Fruit fly (Drosophila melanogaster) whole organism, embryonic: ENCODE data around the gene CG34135.

Experiments
- Abd-B ChIP-seq: fragments of 200-800 bp; sonication (Bioruptor generic); optimal IDR thresholded peaks from 2 replicates; lab custom pipeline; 2018; ENCODE audit warnings: missing biosample characterization, mild to moderate bottlenecking, missing genetic modification characterization, moderate library complexity
- B-H2 ChIP-seq: fragments of 200-800 bp; sonication (Bioruptor generic); optimal IDR thresholded peaks from 2 replicates; lab custom pipeline; 2018; ENCODE audit warnings: missing biosample characterization, mild to moderate bottlenecking, missing genetic modification characterization
- CG10209 ChIP-seq: fragments of 200-800 bp; sonication (Bioruptor generic); optimal IDR thresholded peaks from 3 replicates; lab custom pipeline; 2017; ENCODE audit warnings: missing biosample characterization, mild to moderate bottlenecking, missing genetic modification characterization, missing genetic modification reagents
- CG10366 ChIP-seq: fragments of 200-800 bp; sonication (Bioruptor generic); IDR thresholded peaks from 2 replicates; pipeline ENCODE4 v1.3.6; 2022; ENCODE audit warnings: missing biosample characterization, missing genetic modification characterization
- CG10654 ChIP-seq: fragments of 200-800 bp; sonication (Bioruptor generic); optimal IDR thresholded peaks from 2 replicates; lab custom pipeline; 2016; ENCODE audit warnings: missing biosample characterization, missing genetic modification characterization
- CG12236 ChIP-seq: fragments of 200-800 bp; sonication (Bioruptor generic); optimal IDR thresholded peaks from 2 replicates; lab custom pipeline; 2016; ENCODE audit warnings: missing biosample characterization, missing genetic modification characterization
- CG13287 ChIP-seq: fragments of 200-800 bp; sonication (Bioruptor generic); IDR thresholded peaks from 2 replicates; pipeline ENCODE4 v1.3.6; 2022; ENCODE audit warnings: missing biosample characterization, missing genetic modification characterization; ENCODE audit not compliant: partially characterized antibody
- CG14441 ChIP-seq: fragments of 200-800 bp; sonication (Bioruptor generic); IDR thresholded peaks from 2 replicates; pipeline ENCODE4 v1.3.6; 2022; ENCODE audit warnings: missing biosample characterization, missing genetic modification characterization
- CG14710 ChIP-seq: fragments of 200-800 bp; sonication (Bioruptor generic); optimal IDR thresholded peaks from 3 replicates; lab custom pipeline; 2019; ENCODE audit warnings: missing biosample characterization, mild to moderate bottlenecking, missing genetic modification characterization, moderate library complexity
- CG16863 ChIP-seq: fragments of 200-800 bp; sonication (Bioruptor generic); optimal IDR thresholded peaks from 3 replicates; lab custom pipeline; 2016; ENCODE audit warnings: missing biosample characterization, missing genetic modification characterization
- CG17912 ChIP-seq: fragments of 200-800 bp; sonication (Bioruptor generic); optimal IDR thresholded peaks from 2 replicates; lab custom pipeline; 2018; ENCODE audit warnings: missing biosample characterization, mild to moderate bottlenecking, missing genetic modification characterization
- CG18764 ChIP-seq: fragments of 200-800 bp; sonication (Bioruptor generic); optimal IDR thresholded peaks from 3 replicates; lab custom pipeline; 2016; ENCODE audit warnings: missing biosample characterization, missing genetic modification characterization
- CG3838 ChIP-seq: fragments of 200-800 bp; sonication (Bioruptor generic); optimal IDR thresholded peaks from 3 replicates; lab custom pipeline; 2016; ENCODE audit warnings: missing biosample characterization, missing genetic modification characterization
- CG3847 ChIP-seq: fragments of 200-800 bp; sonication (Bioruptor generic); IDR thresholded peaks from 2 replicates; pipeline ENCODE4 v1.3.6; 2022; ENCODE audit warnings: missing biosample characterization, missing genetic modification characterization
- CG5245 ChIP-seq: fragments of 200-800 bp; sonication (Bioruptor generic); optimal IDR thresholded peaks from 3 replicates; lab custom pipeline; 2016; ENCODE audit warnings: missing biosample characterization, missing genetic modification characterization
- CG6654 ChIP-seq: fragments of 200-800 bp; sonication (Bioruptor generic); optimal IDR thresholded peaks from 2 replicates; lab custom pipeline; 2017; ENCODE audit warnings: missing biosample characterization, mild to moderate bottlenecking, missing genetic modification characterization
- CG6765 ChIP-seq: fragments of 200-800 bp; sonication (Bioruptor generic); optimal IDR thresholded peaks from 3 replicates; lab custom pipeline; 2017; ENCODE audit warnings: missing biosample characterization, mild to moderate bottlenecking, missing genetic modification characterization
- CG8290 ChIP-seq, 3 experiments: fragments of 200-800 bp; sonication (Bioruptor generic); optimal IDR thresholded peaks; 2 replicates each; lab custom pipeline; 2016 to 2019; ENCODE audit warnings: missing biosample characterization in 3 of 3, missing genetic modification characterization in 3 of 3, mild to moderate bottlenecking in 2 of 3, moderate library complexity in 1 of 3
- CG8478 ChIP-seq: fragments of >200 bp; optimal IDR thresholded peaks from 2 replicates; lab custom pipeline; 2018
- CG8944 ChIP-seq: fragments of 200-800 bp; sonication (Bioruptor generic); optimal IDR thresholded peaks from 3 replicates; lab custom pipeline; 2016; ENCODE audit warnings: missing biosample characterization, missing genetic modification characterization
- CG9876 ChIP-seq: fragments of 200-800 bp; sonication (Bioruptor generic); optimal IDR thresholded peaks from 2 replicates; lab custom pipeline; 2016; ENCODE audit warnings: missing biosample characterization, missing genetic modification characterization
- Hr51 ChIP-seq, 2 experiments: fragments of 200-800 bp; sonication (Bioruptor generic); optimal IDR thresholded peaks; 2 replicates in 1 of 2; 3 replicates in 1 of 2; lab custom pipeline; 2016 to 2018; ENCODE audit warnings: missing biosample characterization in 2 of 2, missing genetic modification characterization in 2 of 2, mild to moderate bottlenecking in 1 of 2, moderate library complexity in 1 of 2
- Med ChIP-seq: fragments of 200-800 bp; sonication (Bioruptor generic); peaks from one replicate; lab custom pipeline; 2016; ENCODE audit warnings: missing biosample characterization, missing genetic modification characterization, mild to moderate bottlenecking, inconsistent platforms, moderate library complexity
- Nf-YA ChIP-seq: fragments of 200-800 bp; sonication (Bioruptor generic); IDR thresholded peaks from 2 replicates; pipeline ENCODE4 v1.3.6; 2022; ENCODE audit warnings: missing biosample characterization, missing genetic modification characterization
- Nf-YC ChIP-seq: fragments of 200-800 bp; optimal IDR thresholded peaks from 3 replicates; lab custom pipeline; 2019; ENCODE audit warnings: missing biosample characterization, mild to moderate bottlenecking, missing genetic modification characterization, moderate library complexity
- Rfx ChIP-seq: fragments of 200-800 bp; sonication (Bioruptor generic); IDR thresholded peaks from 2 replicates; pipeline ENCODE4 v1.3.6; 2022; ENCODE audit warnings: missing biosample characterization, missing genetic modification characterization
- Stat92E ChIP-seq, 3 experiments: fragments of >200 bp in 2 of 3; fragments of 200-800 bp in 1 of 3; sonication (Bioruptor generic) in 1 of 3; optimal IDR thresholded peaks; 2 replicates each; lab custom pipeline; 2017 to 2019; ENCODE audit warnings: missing biosample characterization in 3 of 3, missing genetic modification characterization in 3 of 3, mild to moderate bottlenecking in 1 of 3, moderate library complexity in 1 of 3
- ash1 ChIP-seq: fragments of 200-800 bp; sonication (Bioruptor generic); optimal IDR thresholded peaks from 2 replicates; lab custom pipeline; 2018; ENCODE audit warnings: missing biosample characterization, mild to moderate bottlenecking, missing genetic modification characterization
- corto ChIP-seq: fragments of 200-800 bp; sonication (Bioruptor generic); optimal IDR thresholded peaks from 2 replicates; lab custom pipeline; 2016; ENCODE audit warnings: missing biosample characterization, mild to moderate bottlenecking, missing genetic modification characterization, moderate library complexity
- disco-r ChIP-seq: fragments of 200-800 bp; sonication (Bioruptor generic); optimal IDR thresholded peaks from 2 replicates; lab custom pipeline; 2016; ENCODE audit warnings: missing biosample characterization, missing genetic modification characterization
- eve ChIP-seq, 2 experiments: fragments of >200 bp; optimal IDR thresholded peaks; 2 replicates each; lab custom pipeline; 2017; ENCODE audit warnings: missing biosample characterization in 2 of 2, missing genetic modification characterization in 2 of 2
- fd64A ChIP-seq: fragments of 200-800 bp; sonication (Bioruptor generic); optimal IDR thresholded peaks from 3 replicates; lab custom pipeline; 2018; ENCODE audit warnings: missing biosample characterization, mild to moderate bottlenecking, missing genetic modification characterization
- gcm ChIP-seq: fragments of 200-800 bp; sonication (Bioruptor generic); optimal IDR thresholded peaks from 2 replicates; lab custom pipeline; 2019; ENCODE audit warnings: missing biosample characterization, mild to moderate bottlenecking, missing genetic modification characterization, moderate library complexity
- gem ChIP-seq: fragments of 200-800 bp; sonication (Bioruptor generic); optimal IDR thresholded peaks from 2 replicates; lab custom pipeline; 2019; ENCODE audit warnings: missing biosample characterization, mild to moderate bottlenecking, missing genetic modification characterization, moderate library complexity
- gsb-n ChIP-seq: fragments of 200-800 bp; sonication (Bioruptor generic); optimal IDR thresholded peaks from 3 replicates; lab custom pipeline; 2018; ENCODE audit warnings: missing biosample characterization, mild to moderate bottlenecking, missing genetic modification characterization
- gt ChIP-seq: fragments of 200-800 bp; sonication (Bioruptor generic); IDR thresholded peaks from 2 replicates; pipeline ENCODE4 v1.3.6; 2022; ENCODE audit warnings: missing biosample characterization, missing genetic modification characterization
- ken ChIP-seq: fragments of 200-800 bp; sonication (Bioruptor generic); IDR thresholded peaks from 3 replicates; pipeline ENCODE4 v1.3.6; 2022; ENCODE audit warnings: missing biosample characterization, missing genetic modification characterization
- klu ChIP-seq: fragments of 200-800 bp; sonication (Bioruptor generic); IDR thresholded peaks from 2 replicates; pipeline ENCODE4 v1.3.6; 2022; ENCODE audit warnings: missing biosample characterization, missing genetic modification characterization
- lmd ChIP-seq: fragments of 200-800 bp; sonication (Bioruptor generic); IDR thresholded peaks from 2 replicates; pipeline ENCODE4 v1.3.6; 2022; ENCODE audit warnings: missing biosample characterization, missing genetic modification characterization
- nmo ChIP-seq: fragments of 200-800 bp; sonication (Bioruptor generic); optimal IDR thresholded peaks from 2 replicates; lab custom pipeline; 2018; ENCODE audit warnings: missing biosample characterization, mild to moderate bottlenecking, missing genetic modification characterization, moderate library complexity
- nom ChIP-seq: fragments of 200-800 bp; sonication (Bioruptor generic); optimal IDR thresholded peaks from 2 replicates; lab custom pipeline; 2017; ENCODE audit warnings: missing biosample characterization, missing genetic modification characterization, mild to moderate bottlenecking, moderate library complexity, missing genetic modification reagents
- p53 ChIP-seq: fragments of 200-800 bp; sonication (Bioruptor generic); optimal IDR thresholded peaks from 2 replicates; lab custom pipeline; 2016; ENCODE audit warnings: missing biosample characterization, missing genetic modification characterization
- phol ChIP-seq: fragments of 200-800 bp; sonication (Bioruptor generic); optimal IDR thresholded peaks from 3 replicates; lab custom pipeline; 2018; ENCODE audit warnings: missing biosample characterization, mild to moderate bottlenecking, missing genetic modification characterization, moderate library complexity
- pzg ChIP-seq: fragments of 200-800 bp; sonication (Bioruptor generic); optimal IDR thresholded peaks from 3 replicates; lab custom pipeline; 2018; ENCODE audit warnings: missing biosample characterization, mild to moderate bottlenecking, missing genetic modification characterization, moderate library complexity
- ro ChIP-seq: fragments of 200-800 bp; sonication (Bioruptor generic); IDR thresholded peaks from 2 replicates; pipeline ENCODE4 v1.3.6; 2022; ENCODE audit warnings: missing biosample characterization, missing genetic modification characterization
- shn ChIP-seq: fragments of 200-800 bp; sonication (Bioruptor generic); optimal IDR thresholded peaks from 3 replicates; lab custom pipeline; 2016; ENCODE audit warnings: missing biosample characterization, missing genetic modification characterization
- ssp ChIP-seq: fragments of 200-800 bp; sonication (Bioruptor generic); IDR thresholded peaks from 2 replicates; pipeline ENCODE4 v1.3.6; 2022; ENCODE audit warnings: missing biosample characterization, missing genetic modification characterization
- sug ChIP-seq: fragments of 200-800 bp; optimal IDR thresholded peaks from 2 replicates; lab custom pipeline; 2019; ENCODE audit warnings: missing biosample characterization, mild to moderate bottlenecking, missing genetic modification characterization, moderate library complexity
- tap ChIP-seq: fragments of 200-800 bp; optimal IDR thresholded peaks from 3 replicates; lab custom pipeline; 2019; ENCODE audit warnings: missing biosample characterization, mild to moderate bottlenecking, missing genetic modification characterization, moderate library complexity

Gene CG34135

dm6 chr3R:8788722-8789400, 20.9 kb upstream of the CG34135 start (continued):
- no peak for TF ChIP-seq shn (GFP tag; lab: Kevin White, UChicago)
- peak; percentile 14 for TF ChIP-seq CG14710 (tag; lab: Kevin White, UChicago)
- TF ChIP-seq CG18764 (GFP tag; lab: Kevin White, UChicago): no peak
- TF ChIP-seq CG6765 (GFP tag; lab: Kevin White, UChicago): no peak
- TF ChIP-seq CG3847 (GFP tag; lab: Robert Waterston, UW): no peak
- TF ChIP-seq sug: no peak
- TF ChIP-seq klu (GFP tag; lab: Robert Waterston, UW): no peak
- peak; percentile 54; the same call in 2 of the 3 replicates for TF ChIP-seq ken (GFP tag; lab: Robert Waterston, UW)
- TF ChIP-seq ash1 (GFP tag; lab: Kevin White, UChicago): no peak
- peak; percentile 8 for TF ChIP-seq gcm
- TF ChIP-seq disco-r (GFP tag; lab: Kevin White, UChicago): no peak
- TF ChIP-seq CG12236 (GFP tag; lab: Kevin White, UChicago): no peak
- no peak for TF ChIP-seq CG8290 (GFP tag; optimal IDR thresholded peaks at IDR 0.05; lab: Kevin White, UChicago)
- no peak for TF ChIP-seq CG8290 (tag; optimal IDR thresholded peaks at IDR 0.05; lab: Kevin White, UChicago)
- TF ChIP-seq gem (tag; lab: Kevin White, UChicago): peak; percentile 72
- peak; percentile 54; the same call in 1 of the 2 replicates for TF ChIP-seq ssp (GFP tag; lab: Robert Waterston, UW)
- peak; percentile 2 for TF ChIP-seq gsb-n (tag; lab: Kevin White, UChicago)
- TF ChIP-seq CG5245 (GFP tag; lab: Kevin White, UChicago): peak; percentile 8
- TF ChIP-seq Nf-YA (GFP tag; lab: Robert Waterston, UW): peak; percentile 55; the same call in 1 of the 2 replicates
- TF ChIP-seq pzg (GFP tag; lab: Kevin White, UChicago): no peak
- TF ChIP-seq CG17912: no peak
- no peak for TF ChIP-seq CG9876
- peak; percentile 69 for TF ChIP-seq tap
- TF ChIP-seq corto (GFP tag; lab: Kevin White, UChicago): no peak
- TF ChIP-seq ro: no peak
- TF ChIP-seq CG10209 (GFP tag; lab: Kevin White, UChicago): peak; percentile 14
- peak; percentile 49 for TF ChIP-seq phol (tag; lab: Kevin White, UChicago)
- TF ChIP-seq p53 (GFP tag; lab: Kevin White, UChicago): no peak
- TF ChIP-seq CG14441 (GFP tag; lab: Robert Waterston, UW): peak; percentile 80
- TF ChIP-seq CG8944 (GFP tag; lab: Kevin White, UChicago): no peak
- TF ChIP-seq lmd (GFP tag; lab: Robert Waterston, UW): peak; percentile 71
- no peak for TF ChIP-seq CG6654 (GFP tag; lab: Kevin White, UChicago)
- TF ChIP-seq fd64A (GFP tag; lab: Kevin White, UChicago): no peak
- no peak for TF ChIP-seq nom (GFP tag; lab: Kevin White, UChicago)
- no peak for TF ChIP-seq Nf-YC (tag; lab: Kevin White, UChicago)
- TF ChIP-seq Med (GFP tag; lab: Kevin White, UChicago): peak; percentile 13
- TF ChIP-seq CG3838: no peak
- peak; percentile 65 for TF ChIP-seq CG10366
- TF ChIP-seq eve (GFP tag; optimal IDR thresholded peaks at IDR 0.05; lab: Kevin White, UChicago): no peak
- no peak for TF ChIP-seq B-H2 (GFP tag; lab: Kevin White, UChicago)
- peak; percentile 61 for TF ChIP-seq nmo (GFP tag; lab: Kevin White, UChicago)
- no peak for TF ChIP-seq Abd-B (GFP tag; lab: Kevin White, UChicago)
- TF ChIP-seq gt (GFP tag; lab: Robert Waterston, UW): no peak
- 0 out of 2 replicates have a peak, but pooled peaks have one; percentile 33 for TF ChIP-seq Rfx
- TF ChIP-seq CG8478 (lab: Kevin White, UChicago): no peak
- TF ChIP-seq Hr51 (GFP tag; optimal IDR thresholded peaks at IDR 0.05; lab: Kevin White, UChicago): peak in 1 of 2 experiments; percentile 74
- TF ChIP-seq CG13287 (GFP tag; lab: Robert Waterston, UW): no peak
- TF ChIP-seq CG16863 (GFP tag; lab: Kevin White, UChicago): no peak
- peak; percentile 29 for TF ChIP-seq CG10654 (GFP tag; lab: Kevin White, UChicago)
- no peak for TF ChIP-seq Stat92E (GFP tag; optimal IDR thresholded peaks at IDR 0.05; lab: Kevin White, UChicago)
